Worm (Caenorhabditis elegans) whole organism, L4/young adult: ENCODE results near the gene T25F10.1.

Source experiments
- W03F9.2 ChIP-seq: fragments of 150-350 bp; optimal IDR thresholded peaks from 2 replicates; lab custom pipeline; 2014; ENCODE audit warnings: missing biosample characterization, missing genetic modification characterization
- dao-5 ChIP-seq: sonication (generic microtip); optimal IDR thresholded peaks from 2 replicates; lab custom pipeline; 2016; ENCODE audit warnings: missing genotype, missing genetic modification characterization, moderate library complexity, missing compliant biosample characterization
- him-1 ChIP-seq: sonication (generic microtip); optimal IDR thresholded peaks from 2 replicates; lab custom pipeline; 2016; ENCODE audit warnings: missing genotype, missing genetic modification reagents, missing genetic modification characterization, missing compliant biosample characterization

- TF ChIP-seq W03F9.2 (tag; lab: Kevin White, UChicago) = no peak
- no peak for TF ChIP-seq him-1 (tag; lab: Kevin White, UChicago)
- no peak for TF ChIP-seq dao-5 (tag; lab: Kevin White, UChicago)
Measured at ce11 chrV:6792973-6793372, 24.7 kb downstream of the T25F10.1 start.
